Fruit fly (Drosophila melanogaster): ENCODE measurements around the gene up.

Gene up

dm6 chrX:13641115-13641890, 38.9 kb upstream of the up start (continued):
- no peak for TF ChIP-seq cg (GFP tag; optimal IDR thresholded peaks at IDR 0.05)
- TF ChIP-seq CG12299 (tag; optimal IDR thresholded peaks at IDR 0.05): peak; percentile 79
- TF ChIP-seq chm (GFP tag; IDR thresholded peaks at IDR 0.05): peak; percentile 78
- peak; percentile 84 for TF ChIP-seq CG8765 (GFP tag; IDR thresholded peaks at IDR 0.05)
- peak; percentile 93 for TF ChIP-seq CG13424 (tag; optimal IDR thresholded peaks at IDR 0.05)
- TF ChIP-seq jing (GFP tag; optimal IDR thresholded peaks at IDR 0.05): peak; percentile 84
- peak; percentile 93 for TF ChIP-seq CG17361 (GFP tag; IDR thresholded peaks at IDR 0.05)
- TF ChIP-seq CG17568 (GFP tag; optimal IDR thresholded peaks at IDR 0.05): peak; percentile 83
- TF ChIP-seq CrebB (tag; optimal IDR thresholded peaks at IDR 0.05): peak; percentile 80
- TF ChIP-seq Mrtf (GFP tag; IDR thresholded peaks at IDR 0.05): peak; percentile 94
- TF ChIP-seq gcm2 (GFP tag; optimal IDR thresholded peaks at IDR 0.05): peak; percentile 94
- TF ChIP-seq H2.0 (GFP tag; IDR thresholded peaks at IDR 0.05): peak; percentile 92
- TF ChIP-seq CG16863 (GFP tag; optimal IDR thresholded peaks at IDR 0.05): peak; percentile 95
- peak; percentile 89 for TF ChIP-seq CG12104 (GFP tag; optimal IDR thresholded peaks at IDR 0.05)
- peak; percentile 84 for TF ChIP-seq sr (GFP tag; IDR thresholded peaks at IDR 0.05)
- TF ChIP-seq CG13624 (GFP tag; optimal IDR thresholded peaks at IDR 0.05): peak; percentile 97
- TF ChIP-seq CG11247 (GFP tag; IDR thresholded peaks at IDR 0.05): peak; percentile 89
- peak; percentile 69 for TF ChIP-seq CG10565 (GFP tag; optimal IDR thresholded peaks at IDR 0.05)
- TF ChIP-seq exex (tag; optimal IDR thresholded peaks at IDR 0.05): peak; percentile 53
- peak; percentile 51 for TF ChIP-seq CG4707 (GFP tag; optimal IDR thresholded peaks at IDR 0.05)
- TF ChIP-seq Oli (tag; optimal IDR thresholded peaks at IDR 0.05): peak; percentile 94
- no peak for TF ChIP-seq Stat92E (GFP tag; optimal IDR thresholded peaks at IDR 0.05)
- TF ChIP-seq Ada2b (GFP tag; IDR thresholded peaks at IDR 0.05): peak; percentile 93
- TF ChIP-seq lilli (GFP tag; optimal IDR thresholded peaks at IDR 0.05): peak; percentile 97
- peak; percentile 95 for TF ChIP-seq chn (GFP tag; optimal IDR thresholded peaks at IDR 0.05)
- TF ChIP-seq Sin3A (optimal IDR thresholded peaks at IDR 0.05): no peak
- TF ChIP-seq CG6654 (GFP tag; optimal IDR thresholded peaks at IDR 0.05): peak; percentile 70
- peak; percentile 78 for TF ChIP-seq ssp (GFP tag; IDR thresholded peaks at IDR 0.05)
- peak; percentile 84 for TF ChIP-seq zen (tag; optimal IDR thresholded peaks at IDR 0.05)
- TF ChIP-seq CG12769 (tag; optimal IDR thresholded peaks at IDR 0.05): peak; percentile 93
- peak; percentile 67 for TF ChIP-seq slou (GFP tag; optimal IDR thresholded peaks at IDR 0.05)
- TF ChIP-seq Scr (GFP tag; IDR thresholded peaks at IDR 0.05; ENCODE audit: partially characterized antibody): no peak
- TF ChIP-seq CG14860 (GFP tag; IDR thresholded peaks at IDR 0.05; ENCODE audit: partially characterized antibody): no peak
- peak; percentile 36; the same call in 1 of the 2 replicates for TF ChIP-seq Dref (GFP tag; IDR thresholded peaks at IDR 0.05)
- no peak for TF ChIP-seq br (optimal IDR thresholded peaks at IDR 0.05)
- peak; percentile 91 for TF ChIP-seq CG12155 (GFP tag; optimal IDR thresholded peaks at IDR 0.05)
- TF ChIP-seq CG2199 (GFP tag; IDR thresholded peaks at IDR 0.05): peak; percentile 20; the same call in 1 of the 3 replicates
- no peak for TF ChIP-seq bbx (GFP tag; IDR thresholded peaks at IDR 0.05; ENCODE audit: partially characterized antibody)
- TF ChIP-seq crp (GFP tag; optimal IDR thresholded peaks at IDR 0.05): peak in 1 of 2 experiments; percentile 53
- peak; percentile 91 for TF ChIP-seq tin (GFP tag; optimal IDR thresholded peaks at IDR 0.05)
- TF ChIP-seq h (optimal IDR thresholded peaks at IDR 0.05): no peak
- TF ChIP-seq ranshi (GFP tag; IDR thresholded peaks at IDR 0.05): peak; percentile 89
- peak; percentile 95 for TF ChIP-seq row (GFP tag; IDR thresholded peaks at IDR 0.05)
- TF ChIP-seq yki (optimal IDR thresholded peaks at IDR 0.05): no peak
- TF ChIP-seq CG31224 (GFP tag; IDR thresholded peaks at IDR 0.05): peak; percentile 88
- TF ChIP-seq Hr78 (GFP tag; optimal IDR thresholded peaks at IDR 0.05): peak in 1 of 2 experiments; percentile 63
- TF ChIP-seq tgo (GFP tag; IDR thresholded peaks at IDR 0.05): peak; percentile 92
- TF ChIP-seq Nf-YA (GFP tag; IDR thresholded peaks at IDR 0.05): peak; percentile 79
- TF ChIP-seq HLH4C (GFP tag; IDR thresholded peaks at IDR 0.05; ENCODE audit: partially characterized antibody): no peak
- TF ChIP-seq grau (tag; optimal IDR thresholded peaks at IDR 0.05): peak; percentile 93
